Fruit fly (Drosophila melanogaster): Measurements from ENCODE around the gene CG9555.

Gene CG9555

dm6 chr2L:8956336-8956726, 35.2 kb upstream of the CG9555 start:
- TF ChIP-seq CG13894 (tag; optimal IDR thresholded peaks at IDR 0.05): no peak
- TF ChIP-seq oc (tag; optimal IDR thresholded peaks at IDR 0.05): no peak
- TF ChIP-seq sd (tag; optimal IDR thresholded peaks at IDR 0.05): peak; percentile 10
- TF ChIP-seq cwo (GFP tag; optimal IDR thresholded peaks at IDR 0.05): peak; percentile 93
- TF ChIP-seq CG3838 (GFP tag; optimal IDR thresholded peaks at IDR 0.05): no peak
- TF ChIP-seq CG2875 (GFP tag; optimal IDR thresholded peaks at IDR 0.05): no peak
- TF ChIP-seq CG34376 (GFP tag; optimal IDR thresholded peaks at IDR 0.05): peak; percentile 8
- no peak for TF ChIP-seq CG30431 (GFP tag; optimal IDR thresholded peaks at IDR 0.05)
- TF ChIP-seq sug (tag; optimal IDR thresholded peaks at IDR 0.05): peak; percentile 46
- TF ChIP-seq ERR (GFP tag; optimal IDR thresholded peaks at IDR 0.05): no peak
- peak; percentile 19 for TF ChIP-seq CG18599 (GFP tag; optimal IDR thresholded peaks at IDR 0.05)
- TF ChIP-seq sens (GFP tag): peak; percentile 47
- TF ChIP-seq grn (GFP tag; optimal IDR thresholded peaks at IDR 0.05): peak; percentile 62
- TF ChIP-seq Hsf (GFP tag; optimal IDR thresholded peaks at IDR 0.05): no peak
- peak in 1 of 2 experiments; percentile 56 for TF ChIP-seq Pdp1 (GFP tag; optimal IDR thresholded peaks at IDR 0.05)
- TF ChIP-seq exex (tag; optimal IDR thresholded peaks at IDR 0.05): peak; percentile 95

DNA sequence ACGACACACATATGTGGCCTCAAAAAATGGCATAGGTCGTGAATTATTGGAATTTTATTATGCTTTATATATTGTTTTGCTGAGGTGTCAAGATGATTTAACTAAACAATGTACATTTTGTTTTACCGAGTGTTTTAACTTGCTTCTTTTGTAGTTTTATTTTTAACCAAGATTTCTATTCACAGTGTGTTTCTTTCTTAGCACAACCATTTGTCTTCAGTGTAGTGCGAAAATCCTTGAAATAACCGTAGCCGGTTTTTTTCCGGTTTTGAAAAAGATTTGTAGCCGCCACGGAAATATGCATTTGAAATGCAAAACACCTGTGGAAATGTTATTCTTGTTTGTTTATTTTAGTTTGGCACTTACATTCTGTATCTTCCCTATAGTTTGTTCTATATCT, 34.4 kb upstream of the CG9555 start:
- TF ChIP-seq zf30C (GFP tag; optimal IDR thresholded peaks at IDR 0.05) (peak; percentile 52), gem (tag; optimal IDR thresholded peaks at IDR 0.05) (peak; percentile 70), twi (tag; optimal IDR thresholded peaks at IDR 0.05) (peak; percentile 3), Ets65A (GFP tag) (no peak), rib (GFP tag; IDR thresholded peaks at IDR 0.05) (no peak), chinmo (GFP tag; IDR thresholded peaks at IDR 0.05; ENCODE audit: partially characterized antibody) (0 out of 4 replicates have a peak, but pooled peaks have one; percentile 32), Ada2b (GFP tag; IDR thresholded peaks at IDR 0.05) (peak; percentile 20; the same call in 1 of the 2 replicates), sens (GFP tag) (peak; percentile 72), CG11504 (tag; optimal IDR thresholded peaks at IDR 0.05) (peak; percentile 0)

dm6 chr2L:8958046-8958497, 33.5 kb upstream of the CG9555 start:
- TF ChIP-seq Dip3 (GFP tag; optimal IDR thresholded peaks at IDR 0.05) (peak; percentile 90), amos (GFP tag; IDR thresholded peaks at IDR 0.05; ENCODE audit: partially characterized antibody) (peak; percentile 32; the same call in 1 of the 2 replicates), pb (GFP tag; optimal IDR thresholded peaks at IDR 0.05) (peak; percentile 80), NC2α (GFP tag; optimal IDR thresholded peaks at IDR 0.05) (peak; percentile 77), CoRest (tag; optimal IDR thresholded peaks at IDR 0.05) (peak; percentile 93), fd3F (GFP tag; optimal IDR thresholded peaks at IDR 0.05) (peak; percentile 83), slou (GFP tag; optimal IDR thresholded peaks at IDR 0.05) (peak; percentile 89), CG12744 (GFP tag; optimal IDR thresholded peaks at IDR 0.05) (peak; percentile 95), Hsf (GFP tag; optimal IDR thresholded peaks at IDR 0.05) (peak; percentile 95), Poxn (GFP tag; IDR thresholded peaks at IDR 0.05) (peak; percentile 73), Meics (GFP tag; optimal IDR thresholded peaks at IDR 0.05) (peak; percentile 92), pho (GFP tag; optimal IDR thresholded peaks at IDR 0.05) (peak; percentile 92), CG7357 (GFP tag; IDR thresholded peaks at IDR 0.05) (peak; percentile 93), Doc3 (GFP tag; IDR thresholded peaks at IDR 0.05; ENCODE audit: partially characterized antibody) (no peak), fd102C (GFP tag; optimal IDR thresholded peaks at IDR 0.05) (peak; percentile 93), CG17568 (GFP tag; optimal IDR thresholded peaks at IDR 0.05) (peak; percentile 88), maf-S (GFP tag; optimal IDR thresholded peaks at IDR 0.05) (peak; percentile 94), ase (GFP tag; IDR thresholded peaks at IDR 0.05) (peak; percentile 96), crp (GFP tag; optimal IDR thresholded peaks at IDR 0.05) (peak in 1 of 2 experiments; percentile 65), ap (GFP tag; IDR thresholded peaks at IDR 0.05) (peak; percentile 97), CG13624 (GFP tag; optimal IDR thresholded peaks at IDR 0.05) (peak; percentile 88), abd-A (tag; optimal IDR thresholded peaks at IDR 0.05) (no peak), chinmo (GFP tag; IDR thresholded peaks at IDR 0.05; ENCODE audit: partially characterized antibody) (no peak), CG10959 (GFP tag; IDR thresholded peaks at IDR 0.05) (peak; percentile 98), CG9932 (GFP tag; IDR thresholded peaks at IDR 0.05) (peak; percentile 96), Lhr (GFP tag; optimal IDR thresholded peaks at IDR 0.05) (peak; percentile 80)

Measured in whole organism, embryonic.